Fruit fly (Drosophila melanogaster) Kc167 (cell line): ENCODE measurements around the gene Orct2.

Source experiments
- Myc ChIP-seq: fragments of >200 bp; optimal IDR thresholded peaks from 2 replicates; lab custom pipeline; 2017; ENCODE audit warnings: missing external identifiers
- psq ChIP-seq: fragments of >200 bp; optimal IDR thresholded peaks from 2 replicates; lab custom pipeline; 2017; ENCODE audit warnings: missing external identifiers

DNA sequence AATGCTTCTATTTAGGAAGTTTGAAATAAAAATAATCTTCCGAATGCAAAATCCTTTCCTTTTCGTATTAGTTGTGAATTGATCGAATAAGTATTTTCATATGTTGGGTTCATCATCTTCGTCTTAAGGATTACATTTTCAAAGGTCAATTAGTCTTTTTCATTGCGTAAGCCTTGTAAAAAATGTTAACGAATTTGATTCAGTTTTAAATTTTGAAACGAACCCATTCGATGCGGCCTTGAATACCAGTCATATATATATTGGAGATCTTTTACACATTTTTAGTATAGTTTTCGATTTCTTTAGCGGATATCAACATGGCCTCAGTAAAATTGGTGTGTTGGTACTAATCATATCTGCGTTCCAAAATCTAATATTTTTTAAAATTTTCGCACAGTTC lies 44.2 kb upstream of the Orct2 start, which contains the start of gene Acp95EF:
- TF ChIP-seq Myc (lab: Kevin White, UChicago) (no peak), psq (lab: Kevin White, UChicago) (no peak)
